Worm (Caenorhabditis elegans) whole organism, L2 larva: ENCODE measurements around the gene lin-7.
A peak's percentile ranks its signal among the peaks of the same experiment; 100 is the strongest.

Experiments used
- Y55F3AM.14 ChIP-seq: fragments of 200-800 bp; sonication (Bioruptor generic); optimal IDR thresholded peaks from 2 replicates; lab custom pipeline; 2018; ENCODE audit warnings: mild to moderate bottlenecking, missing genetic modification characterization, missing compliant biosample characterization
- ceh-16 ChIP-seq: fragments of 150-350 bp; optimal IDR thresholded peaks from 2 replicates; lab custom pipeline; 2014; ENCODE audit warnings: missing biosample characterization, missing genetic modification characterization
- ceh-82 ChIP-seq: fragments of 150-350 bp; optimal IDR thresholded peaks from 2 replicates; lab custom pipeline; 2014; ENCODE audit warnings: missing biosample characterization, missing genetic modification characterization
- fos-1 ChIP-seq: fragments of 150-350 bp; optimal IDR thresholded peaks from 2 replicates; lab custom pipeline; 2014; ENCODE audit warnings: missing biosample characterization, missing genetic modification characterization
- lsy-2 ChIP-seq, 2 experiments: fragments of 150-350 bp in 1 of 2; sonication (generic microtip) in 1 of 2; optimal IDR thresholded peaks; 2 replicates each; lab custom pipeline; 2014 to 2017; ENCODE audit warnings: missing biosample characterization in 2 of 2, missing genetic modification characterization in 2 of 2
- nhr-10 ChIP-seq: sonication (generic microtip); optimal IDR thresholded peaks from 2 replicates; lab custom pipeline; 2017; ENCODE audit warnings: missing biosample characterization, missing genetic modification characterization
- nhr-129 ChIP-seq: fragments of 150-350 bp; optimal IDR thresholded peaks from 2 replicates; lab custom pipeline; 2014; ENCODE audit warnings: missing biosample characterization, missing genetic modification characterization
- sem-4 ChIP-seq: fragments of 150-350 bp; optimal IDR thresholded peaks from 2 replicates; lab custom pipeline; 2014; ENCODE audit warnings: missing biosample characterization, missing genetic modification reagents, missing genetic modification characterization
- ztf-11 ChIP-seq: sonication (generic microtip); optimal IDR thresholded peaks from 2 replicates; lab custom pipeline; 2017; ENCODE audit warnings: missing biosample characterization, missing genetic modification characterization

lin-7 gene

ce11 chrII:14296320-14296719 is 52.9 kb downstream of the lin-7 start (continued):
- TF ChIP-seq Y55F3AM.14 (GFP tag; lab: Kevin White, UChicago) (no peak), ceh-16 (no peak), nhr-10 (tag; lab: Kevin White, UChicago) (no peak), sem-4 (no peak), fos-1 (tag; lab: Kevin White, UChicago) (peak; percentile 26), lsy-2 (tag; optimal IDR thresholded peaks at IDR 0.05; lab: Kevin White, UChicago) (peak in 1 of 2 experiments; percentile 71), nhr-129 (tag; lab: Kevin White, UChicago) (peak; percentile 73), ceh-82 (tag; lab: Kevin White, UChicago) (no peak), ztf-11 (tag; lab: Kevin White, UChicago) (no peak)
